Fruit fly (Drosophila melanogaster) whole organism, embryonic: ENCODE measurements around the gene Neu2.
A peak's percentile ranks its signal among the peaks of the same experiment; 100 is the strongest.

Experiments used
- Abd-B ChIP-seq: fragments of 200-800 bp; sonication (Bioruptor generic); optimal IDR thresholded peaks from 2 replicates; lab custom pipeline; 2018; ENCODE audit warnings: missing biosample characterization, mild to moderate bottlenecking, missing genetic modification characterization, moderate library complexity
- CG11085 ChIP-seq: fragments of 200-800 bp; sonication (Bioruptor generic); IDR thresholded peaks from 2 replicates; pipeline ENCODE4 v1.3.6; 2022; ENCODE audit warnings: missing biosample characterization, missing genetic modification characterization
- CG11247 ChIP-seq: fragments of 200-800 bp; sonication (Bioruptor generic); IDR thresholded peaks from 2 replicates; pipeline ENCODE4 v1.3.6; 2022; ENCODE audit warnings: missing biosample characterization, missing genetic modification characterization
- CG12744 ChIP-seq: fragments of 200-800 bp; sonication (Bioruptor generic); optimal IDR thresholded peaks from 2 replicates; lab custom pipeline; 2016; ENCODE audit warnings: missing biosample characterization, missing genetic modification characterization
- CG14710 ChIP-seq: fragments of 200-800 bp; sonication (Bioruptor generic); optimal IDR thresholded peaks from 3 replicates; lab custom pipeline; 2019; ENCODE audit warnings: missing biosample characterization, mild to moderate bottlenecking, missing genetic modification characterization, moderate library complexity
- CG17359 ChIP-seq: fragments of 200-800 bp; sonication (Bioruptor generic); optimal IDR thresholded peaks from 3 replicates; lab custom pipeline; 2018; ENCODE audit warnings: missing biosample characterization, mild to moderate bottlenecking, missing genetic modification characterization, moderate library complexity
- CG17612 ChIP-seq: fragments of 200-800 bp; sonication (Bioruptor generic); IDR thresholded peaks from 2 replicates; pipeline ENCODE4 v1.3.6; 2022; ENCODE audit warnings: missing biosample characterization, missing genetic modification characterization
- CG2199 ChIP-seq: fragments of 200-800 bp; sonication (Bioruptor generic); IDR thresholded peaks from 3 replicates; pipeline ENCODE4 v1.3.6; 2022; ENCODE audit warnings: missing biosample characterization, missing genetic modification characterization
- CG2712 ChIP-seq: fragments of 200-800 bp; optimal IDR thresholded peaks from 3 replicates; lab custom pipeline; 2019; ENCODE audit warnings: missing biosample characterization, mild to moderate bottlenecking, missing genetic modification characterization, moderate library complexity
- CG33213 ChIP-seq: fragments of 200-800 bp; sonication (Bioruptor generic); optimal IDR thresholded peaks from 3 replicates; lab custom pipeline; 2016; ENCODE audit warnings: missing biosample characterization, missing genetic modification characterization
- CG4282 ChIP-seq: fragments of 200-800 bp; sonication (Bioruptor generic); optimal IDR thresholded peaks from 2 replicates; lab custom pipeline; 2016; ENCODE audit warnings: missing biosample characterization, missing genetic modification characterization
- CG4424 ChIP-seq: fragments of 200-800 bp; sonication (Bioruptor generic); optimal IDR thresholded peaks from 3 replicates; lab custom pipeline; 2016; ENCODE audit warnings: missing biosample characterization, missing genetic modification characterization
- CG4617 ChIP-seq: fragments of 200-800 bp; sonication (Bioruptor generic); optimal IDR thresholded peaks from 3 replicates; lab custom pipeline; 2016; ENCODE audit warnings: missing biosample characterization, missing genetic modification characterization, borderline replicate concordance
- CG6272 ChIP-seq: fragments of 200-800 bp; sonication (Bioruptor generic); IDR thresholded peaks from 2 replicates; pipeline ENCODE4 v1.3.6; 2022; ENCODE audit warnings: missing biosample characterization, missing genetic modification characterization
- CG8089 ChIP-seq: fragments of 200-800 bp; sonication (Bioruptor generic); optimal IDR thresholded peaks from 3 replicates; lab custom pipeline; 2016; ENCODE audit warnings: missing biosample characterization, missing genetic modification characterization
- Dek ChIP-seq: fragments of 200-800 bp; sonication (Bioruptor generic); optimal IDR thresholded peaks from 3 replicates; lab custom pipeline; 2019; ENCODE audit warnings: missing biosample characterization, mild to moderate bottlenecking, missing genetic modification characterization, moderate library complexity
- Drgx ChIP-seq: fragments of 200-800 bp; sonication (Bioruptor generic); IDR thresholded peaks from 2 replicates; pipeline ENCODE4 v1.3.6; 2022; ENCODE audit warnings: missing biosample characterization, missing genetic modification characterization
- Gug ChIP-seq: fragments of 200-800 bp; sonication (Bioruptor generic); IDR thresholded peaks from 4 replicates; pipeline ENCODE4 v1.3.6; 2022; ENCODE audit warnings: missing biosample characterization, missing genetic modification characterization
- Hr3 ChIP-seq: fragments of 200-800 bp; sonication (Bioruptor generic); optimal IDR thresholded peaks from 3 replicates; lab custom pipeline; 2016; ENCODE audit warnings: missing biosample characterization, missing genetic modification characterization
- Lim3 ChIP-seq: fragments of 200-800 bp; sonication (Bioruptor generic); IDR thresholded peaks from 2 replicates; pipeline ENCODE4 v1.3.6; 2022; ENCODE audit warnings: missing biosample characterization, missing genetic modification characterization
- Mad ChIP-seq: fragments of 200-800 bp; sonication (Bioruptor generic); optimal IDR thresholded peaks from 2 replicates; lab custom pipeline; 2016; ENCODE audit warnings: missing biosample characterization, missing genetic modification characterization
- Myb ChIP-seq: fragments of 200-800 bp; sonication (Bioruptor generic); optimal IDR thresholded peaks from 2 replicates; lab custom pipeline; 2016; ENCODE audit warnings: missing biosample characterization, missing genetic modification characterization
- Rx ChIP-seq: fragments of 200-800 bp; sonication (Bioruptor generic); IDR thresholded peaks from 2 replicates; pipeline ENCODE4 v1.3.6; 2022; ENCODE audit warnings: missing biosample characterization, missing genetic modification characterization
- bigmax ChIP-seq: fragments of 200-800 bp; sonication (Bioruptor generic); optimal IDR thresholded peaks from 2 replicates; lab custom pipeline; 2018; ENCODE audit warnings: missing biosample characterization, mild to moderate bottlenecking, missing genetic modification characterization
- bsh ChIP-seq, 2 experiments: fragments of 200-800 bp; sonication (Bioruptor generic); optimal IDR thresholded peaks; 2 replicates each; lab custom pipeline; 2017 to 2018; ENCODE audit warnings: mild to moderate bottlenecking in 2 of 2, missing biosample characterization in 2 of 2, missing genetic modification characterization in 2 of 2, moderate library complexity in 1 of 2
- chinmo ChIP-seq: fragments of 200-800 bp; sonication (Bioruptor generic); IDR thresholded peaks from 4 replicates; pipeline ENCODE4 v1.3.6; 2022; ENCODE audit warnings: missing biosample characterization, missing genetic modification characterization; ENCODE audit not compliant: partially characterized antibody
- croc ChIP-seq: fragments of 200-800 bp; sonication (Bioruptor generic); conservative IDR thresholded peaks from 3 replicates; pipeline ENCODE4 v1.3.6; 2022; ENCODE audit warnings: missing biosample characterization, missing genetic modification characterization
- dmrt11E ChIP-seq: fragments of 200-800 bp; sonication (Bioruptor generic); optimal IDR thresholded peaks from 3 replicates; lab custom pipeline; 2018; ENCODE audit warnings: missing biosample characterization, mild to moderate bottlenecking, missing genetic modification characterization, moderate library complexity
- emc ChIP-seq: fragments of 200-800 bp; sonication (Bioruptor generic); optimal IDR thresholded peaks from 2 replicates; lab custom pipeline; 2016; ENCODE audit warnings: missing biosample characterization, missing genetic modification characterization
- en ChIP-seq: fragments of 200-800 bp; sonication (Bioruptor generic); optimal IDR thresholded peaks from 2 replicates; lab custom pipeline; 2016; ENCODE audit warnings: missing biosample characterization, missing genetic modification characterization
- ewg ChIP-seq: fragments of 200-800 bp; sonication (Bioruptor generic); optimal IDR thresholded peaks from 3 replicates; lab custom pipeline; 2017; ENCODE audit warnings: mild to moderate bottlenecking, missing biosample characterization, missing genetic modification reagents, missing genetic modification characterization
- grau ChIP-seq: fragments of 200-800 bp; optimal IDR thresholded peaks from 3 replicates; lab custom pipeline; 2019; ENCODE audit warnings: missing biosample characterization, mild to moderate bottlenecking, missing genetic modification characterization, moderate library complexity
- gsb-n ChIP-seq: fragments of 200-800 bp; sonication (Bioruptor generic); optimal IDR thresholded peaks from 3 replicates; lab custom pipeline; 2018; ENCODE audit warnings: missing biosample characterization, mild to moderate bottlenecking, missing genetic modification characterization
- hkb ChIP-seq, 2 experiments: fragments of 200-800 bp in 1 of 2; fragments of >200 bp in 1 of 2; sonication (Bioruptor generic) in 1 of 2; IDR thresholded peaks in 1 of 2; optimal IDR thresholded peaks in 1 of 2; 2 replicates each; pipeline versions ENCODE4 v1.3.6 to Lab custom; 2017 to 2022; ENCODE audit warnings: missing biosample characterization in 1 of 2, missing genetic modification characterization in 1 of 2
- jumu ChIP-seq: fragments of 200-800 bp; sonication (Bioruptor generic); optimal IDR thresholded peaks from 3 replicates; lab custom pipeline; 2016; ENCODE audit warnings: missing biosample characterization, missing genetic modification characterization
- lmd ChIP-seq: fragments of 200-800 bp; sonication (Bioruptor generic); IDR thresholded peaks from 2 replicates; pipeline ENCODE4 v1.3.6; 2022; ENCODE audit warnings: missing biosample characterization, missing genetic modification characterization
- luna ChIP-seq: fragments of 200-800 bp; sonication (Bioruptor generic); optimal IDR thresholded peaks from 2 replicates; lab custom pipeline; 2016; ENCODE audit warnings: missing biosample characterization, missing genetic modification characterization
- org-1 ChIP-seq: fragments of 200-800 bp; sonication (Bioruptor generic); optimal IDR thresholded peaks from 2 replicates; lab custom pipeline; 2017; ENCODE audit warnings: missing biosample characterization, missing genetic modification characterization
- otp ChIP-seq: fragments of 200-800 bp; sonication (Bioruptor generic); IDR thresholded peaks from 3 replicates; pipeline ENCODE4, ENCODE4 v1.3.6; 2022; ENCODE audit warnings: missing biosample characterization, missing genetic modification characterization
- pita ChIP-seq: fragments of 200-800 bp; sonication (Bioruptor generic); optimal IDR thresholded peaks from 2 replicates; lab custom pipeline; 2017; ENCODE audit warnings: missing biosample characterization, mild to moderate bottlenecking, missing genetic modification characterization
- pzg ChIP-seq: fragments of 200-800 bp; sonication (Bioruptor generic); optimal IDR thresholded peaks from 3 replicates; lab custom pipeline; 2018; ENCODE audit warnings: missing biosample characterization, mild to moderate bottlenecking, missing genetic modification characterization, moderate library complexity
- rib ChIP-seq: fragments of 200-800 bp; sonication (Bioruptor generic); IDR thresholded peaks from 2 replicates; pipeline ENCODE4 v1.3.6; 2022; ENCODE audit warnings: missing biosample characterization, missing genetic modification characterization
- sima ChIP-seq: fragments of 200-800 bp; sonication (Bioruptor generic); optimal IDR thresholded peaks from 2 replicates; lab custom pipeline; 2016; ENCODE audit warnings: missing biosample characterization, missing genetic modification characterization
- sob ChIP-seq: fragments of 200-800 bp; sonication (Bioruptor generic); IDR thresholded peaks from 2 replicates; pipeline ENCODE4 v1.3.6; 2022; ENCODE audit warnings: missing biosample characterization, missing genetic modification characterization
- sr ChIP-seq: fragments of 200-800 bp; sonication (Bioruptor generic); IDR thresholded peaks from 3 replicates; pipeline ENCODE4 v1.3.6; 2022; ENCODE audit warnings: missing biosample characterization, missing genetic modification characterization
- sug ChIP-seq: fragments of 200-800 bp; optimal IDR thresholded peaks from 2 replicates; lab custom pipeline; 2019; ENCODE audit warnings: missing biosample characterization, mild to moderate bottlenecking, missing genetic modification characterization, moderate library complexity
- unpg ChIP-seq: fragments of 200-800 bp; sonication (Bioruptor generic); optimal IDR thresholded peaks from 3 replicates; lab custom pipeline; 2018; ENCODE audit warnings: missing biosample characterization, mild to moderate bottlenecking, missing genetic modification characterization, moderate library complexity
- usp ChIP-seq: fragments of >200 bp; optimal IDR thresholded peaks from 2 replicates; lab custom pipeline; 2017; ENCODE audit warnings: missing biosample characterization, missing genetic modification characterization
- vvl ChIP-seq: fragments of 200-800 bp; sonication (Bioruptor generic); IDR thresholded peaks from 2 replicates; pipeline ENCODE4 v1.3.6; 2022; ENCODE audit warnings: missing biosample characterization, missing genetic modification characterization
- zfh1 ChIP-seq: fragments of 200-800 bp; sonication (Bioruptor generic); IDR thresholded peaks from 3 replicates; pipeline ENCODE4 v1.3.6; 2022; ENCODE audit warnings: missing biosample characterization, missing genetic modification characterization

Gene Neu2

dm6 chr3L:21496865-21497634 lies 6.7 kb upstream of the Neu2 start, which contains the start of gene Hr78 (continued):
- TF ChIP-seq Mad (GFP tag; lab: Kevin White, UChicago) (no peak), Hr3 (GFP tag; lab: Kevin White, UChicago) (peak; percentile 69), chinmo (GFP tag; lab: Robert Waterston, UW) (no peak), bigmax (GFP tag; lab: Kevin White, UChicago) (no peak), luna (GFP tag; lab: Kevin White, UChicago) (no peak), lmd (peak; percentile 74), Abd-B (peak; percentile 69), Drgx (GFP tag; lab: Robert Waterston, UW) (peak; percentile 81), grau (tag; lab: Kevin White, UChicago) (peak; percentile 85), CG6272 (GFP tag; lab: Robert Waterston, UW) (no peak), CG12744 (GFP tag; lab: Kevin White, UChicago) (no peak), sr (GFP tag; lab: Robert Waterston, UW) (no peak), usp (GFP tag; lab: Kevin White, UChicago) (no peak), org-1 (GFP tag; lab: Kevin White, UChicago) (peak; percentile 64), pita (GFP tag; lab: Kevin White, UChicago) (peak; percentile 4), emc (GFP tag; lab: Kevin White, UChicago) (no peak), sug (tag; lab: Kevin White, UChicago) (peak; percentile 52), CG4282 (GFP tag; lab: Kevin White, UChicago) (no peak), CG17359 (peak; percentile 82), Rx (GFP tag; lab: Robert Waterston, UW) (peak; percentile 59), gsb-n (tag; lab: Kevin White, UChicago) (peak; percentile 79), jumu (GFP tag; lab: Kevin White, UChicago) (no peak), ewg (peak; percentile 46), Myb (GFP tag; lab: Kevin White, UChicago) (peak; percentile 9), CG11085 (GFP tag; lab: Robert Waterston, UW) (peak; percentile 65; the same call in 1 of the 2 replicates), CG14710 (tag; lab: Kevin White, UChicago) (peak; percentile 72), CG11247 (GFP tag; lab: Robert Waterston, UW) (no peak; the same call in 1 of the 2 replicates), hkb (optimal IDR thresholded peaks at IDR 0.05; lab: Kevin White, UChicago) (no peak), hkb (GFP tag; IDR thresholded peaks at IDR 0.05; lab: Robert Waterston, UW) (peak; percentile 88), unpg (GFP tag; lab: Kevin White, UChicago) (peak; percentile 86), dmrt11E (tag; lab: Kevin White, UChicago) (peak; percentile 73), rib (no peak), zfh1 (GFP tag; lab: Robert Waterston, UW) (peak; percentile 71), Lim3 (GFP tag; lab: Robert Waterston, UW) (peak; percentile 28; the same call in 1 of the 2 replicates), pzg (GFP tag; lab: Kevin White, UChicago) (peak; percentile 63), en (no peak), CG17612 (GFP tag; lab: Robert Waterston, UW) (no peak), CG2199 (GFP tag; lab: Robert Waterston, UW) (no peak), Dek (peak; percentile 73), sob (GFP tag; lab: Robert Waterston, UW) (peak; percentile 55), croc (peak; percentile 70), CG2712 (tag; lab: Kevin White, UChicago) (peak; percentile 87), vvl (GFP tag; lab: Robert Waterston, UW) (peak; percentile 88), CG4424 (GFP tag; lab: Kevin White, UChicago) (peak; percentile 75), otp (GFP tag; lab: Robert Waterston, UW) (peak; percentile 46; the same call in 1 of the 3 replicates), sima (GFP tag; lab: Kevin White, UChicago) (no peak), bsh (GFP tag; optimal IDR thresholded peaks at IDR 0.05; lab: Kevin White, UChicago) (peak; percentile 80 to 81), Gug (GFP tag; lab: Robert Waterston, UW) (peak; percentile 49; the same call in 2 of the 4 replicates), CG4617 (GFP tag; lab: Kevin White, UChicago) (peak; percentile 75), CG33213 (GFP tag; lab: Kevin White, UChicago) (peak; percentile 35), CG8089 (no peak)
